Worm (Caenorhabditis elegans) whole organism, early embryonic: ENCODE measurements around the gene best-12.

Experiments used
- B0310.2 ChIP-seq: sonication (generic microtip); optimal IDR thresholded peaks from 2 replicates; lab custom pipeline; 2016; ENCODE audit warnings: mild to moderate bottlenecking, missing genetic modification characterization, missing compliant biosample characterization
- F13C5.2 ChIP-seq: sonication (generic microtip); optimal IDR thresholded peaks from 2 replicates; lab custom pipeline; 2017; ENCODE audit warnings: mild to moderate bottlenecking, missing genetic modification characterization, inconsistent platforms, missing compliant biosample characterization
- aly-1 ChIP-seq: sonication (generic microtip); optimal IDR thresholded peaks from 2 replicates; lab custom pipeline; 2016; ENCODE audit warnings: missing genetic modification characterization, missing compliant biosample characterization
- ama-1 ChIP-seq: fragments of 150-350 bp; optimal IDR thresholded peaks from 2 replicates; lab custom pipeline; 2014
- ceh-13 ChIP-seq: fragments of 200-800 bp; sonication (Bioruptor generic); optimal IDR thresholded peaks from 2 replicates; lab custom pipeline; 2018; ENCODE audit warnings: mild to moderate bottlenecking, missing genetic modification characterization, missing compliant biosample characterization
- ceh-36 ChIP-seq: sonication (generic microtip); optimal IDR thresholded peaks from 2 replicates; lab custom pipeline; 2016; ENCODE audit warnings: missing genetic modification characterization, inconsistent platforms, missing compliant biosample characterization
- ets-7 ChIP-seq: sonication (generic microtip); optimal IDR thresholded peaks from 2 replicates; lab custom pipeline; 2016; ENCODE audit warnings: missing genotype, missing genetic modification characterization, missing compliant biosample characterization
- flt-1 ChIP-seq: fragments of 200-800 bp; sonication (Bioruptor generic); IDR thresholded peaks from 2 replicates; pipeline ENCODE4 v1.3.6; 2022; ENCODE audit warnings: missing genetic modification characterization, missing compliant biosample characterization
- hmbx-1 ChIP-seq: sonication (generic microtip); optimal IDR thresholded peaks from 2 replicates; lab custom pipeline; 2016; ENCODE audit warnings: mild to moderate bottlenecking, missing genetic modification characterization, missing compliant biosample characterization
- hmg-4 ChIP-seq: fragments of 200-800 bp; sonication (Bioruptor generic); optimal IDR thresholded peaks from 2 replicates; lab custom pipeline; 2018; ENCODE audit warnings: mild to moderate bottlenecking, missing genetic modification characterization, missing compliant biosample characterization
- hnd-1 ChIP-seq: sonication (generic microtip); optimal IDR thresholded peaks from 2 replicates; lab custom pipeline; 2016; ENCODE audit warnings: missing genetic modification characterization, missing compliant biosample characterization
- pes-1 ChIP-seq: fragments of 200-800 bp; sonication (Bioruptor generic); IDR thresholded peaks from 2 replicates; pipeline ENCODE4 v1.3.6; 2022; ENCODE audit warnings: missing genetic modification reagents, missing genetic modification characterization, missing compliant biosample characterization
- scrt-1 ChIP-seq: fragments of 200-800 bp; sonication (Bioruptor generic); IDR thresholded peaks from 2 replicates; pipeline ENCODE4 v1.3.6; 2022; ENCODE audit warnings: missing genetic modification characterization, missing compliant biosample characterization
- sea-1 ChIP-seq: fragments of 200-800 bp; sonication (Bioruptor generic); conservative IDR thresholded peaks from 2 replicates; pipeline ENCODE4 v1.3.6; 2022; ENCODE audit warnings: missing genetic modification characterization, missing compliant biosample characterization
- tbx-11 ChIP-seq: fragments of 200-800 bp; sonication (Bioruptor generic); IDR thresholded peaks from 2 replicates; pipeline ENCODE4 v1.3.6; 2022; ENCODE audit warnings: missing genetic modification characterization, missing compliant biosample characterization
- tbx-37 ChIP-seq: fragments of 200-800 bp; sonication (Bioruptor generic); conservative IDR thresholded peaks from 2 replicates; pipeline ENCODE4 v1.3.6; 2022; ENCODE audit warnings: missing genetic modification reagents, missing genetic modification characterization, missing compliant biosample characterization
- tra-4 ChIP-seq: sonication (generic microtip); optimal IDR thresholded peaks from 2 replicates; lab custom pipeline; 2017; ENCODE audit warnings: missing genetic modification characterization, missing compliant biosample characterization

best-12 gene

DNA sequence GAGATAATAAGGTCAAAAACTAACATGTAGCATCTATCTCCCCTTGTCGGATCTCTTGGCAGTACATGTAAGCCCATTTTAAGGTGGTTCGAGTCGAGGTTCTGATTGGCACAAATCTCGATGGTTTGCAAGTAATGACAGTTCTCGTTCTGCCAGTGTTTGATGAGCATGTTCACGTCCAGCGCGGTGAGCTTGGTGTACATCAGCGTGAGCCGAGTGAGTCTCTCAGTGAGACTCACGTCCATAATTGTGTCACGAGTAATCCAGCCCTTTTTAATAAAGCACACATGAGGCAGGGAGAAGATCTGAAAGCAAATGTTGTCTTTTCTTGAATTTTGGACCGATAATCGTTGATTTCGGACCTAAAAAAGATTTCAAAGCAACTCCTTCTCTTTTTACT is 16.5 kb upstream of the best-12 start, which contains the start of gene T10C6.16:
TSS of gene T10C6.16 (minus strand) at position 245 of the 400 bp plus-strand sequence.
- TF ChIP-seq tbx-37 (no peak), flt-1 (GFP tag; lab: Robert Waterston, UW) (no peak), aly-1 (tag; lab: Kevin White, UChicago) (no peak), scrt-1 (no peak), ama-1 (no peak), B0310.2 (no peak), ceh-13 (GFP tag; lab: Kevin White, UChicago) (no peak), ceh-36 (tag; lab: Kevin White, UChicago) (no peak), F13C5.2 (no peak), hmbx-1 (tag; lab: Kevin White, UChicago) (no peak), sea-1 (GFP tag; lab: Robert Waterston, UW) (no peak), tbx-11 (GFP tag; lab: Robert Waterston, UW) (no peak), tra-4 (tag; lab: Kevin White, UChicago) (no peak), hnd-1 (tag; lab: Kevin White, UChicago) (no peak), pes-1 (GFP tag; lab: Robert Waterston, UW) (no peak)

DNA sequence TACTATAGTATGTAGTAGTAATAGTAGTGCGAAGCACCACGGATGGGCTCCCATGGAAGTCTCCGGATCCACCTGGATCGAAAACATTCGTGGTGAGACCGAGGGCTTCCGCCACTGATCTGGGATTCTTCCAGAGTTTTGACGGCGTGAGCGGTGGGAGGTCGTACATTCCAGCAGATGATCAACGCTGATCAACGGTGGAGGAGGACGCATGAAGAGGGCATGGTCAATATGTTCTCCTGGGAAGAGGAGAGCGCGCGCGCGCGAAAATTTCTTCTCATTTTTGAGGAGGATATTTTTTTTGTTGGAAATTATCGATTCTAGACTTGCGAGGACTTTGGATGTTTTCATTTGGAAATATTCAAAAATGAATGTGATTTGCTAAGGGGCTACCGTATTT is 15.8 kb upstream of the best-12 start:
- TF ChIP-seq B0310.2 (no peak), tra-4 (tag; lab: Kevin White, UChicago) (no peak), sea-1 (GFP tag; lab: Robert Waterston, UW) (no peak), F13C5.2 (no peak), ceh-13 (GFP tag; lab: Kevin White, UChicago) (no peak), tbx-37 (no peak), ceh-36 (tag; lab: Kevin White, UChicago) (no peak), hmg-4 (GFP tag; lab: Kevin White, UChicago) (no peak), aly-1 (tag; lab: Kevin White, UChicago) (no peak), tbx-11 (GFP tag; lab: Robert Waterston, UW) (no peak), hmbx-1 (tag; lab: Kevin White, UChicago) (no peak), ama-1 (no peak), pes-1 (GFP tag; lab: Robert Waterston, UW) (no peak), scrt-1 (no peak)

DNA sequence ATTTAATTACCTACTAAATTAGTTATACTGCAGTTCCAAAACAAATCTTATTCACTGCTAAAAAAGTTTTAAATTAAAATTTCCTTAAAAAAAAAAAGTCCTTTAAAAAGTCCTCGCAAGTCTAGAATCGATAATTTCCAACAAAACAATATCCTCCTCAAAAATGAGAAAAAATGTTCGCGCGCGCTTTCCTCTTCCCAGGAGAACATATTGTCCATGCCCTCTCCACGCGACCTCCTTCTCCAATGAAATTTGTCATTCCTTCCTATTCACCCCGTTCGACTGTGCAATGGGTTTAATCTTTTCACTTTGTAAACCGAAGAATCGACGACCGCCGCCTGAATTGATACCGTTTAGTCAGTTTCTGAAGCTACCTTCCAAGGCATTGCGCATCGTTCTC is 13.1 kb upstream of the best-12 start, which contains the start of gene T10C6.10:
TSS of gene T10C6.10 (plus strand) at position 248 of the 400 bp plus-strand sequence.
- TF ChIP-seq ceh-13 (GFP tag; lab: Kevin White, UChicago) (no peak), ets-7 (tag; lab: Kevin White, UChicago) (no peak), flt-1 (GFP tag; lab: Robert Waterston, UW) (no peak)

DNA sequence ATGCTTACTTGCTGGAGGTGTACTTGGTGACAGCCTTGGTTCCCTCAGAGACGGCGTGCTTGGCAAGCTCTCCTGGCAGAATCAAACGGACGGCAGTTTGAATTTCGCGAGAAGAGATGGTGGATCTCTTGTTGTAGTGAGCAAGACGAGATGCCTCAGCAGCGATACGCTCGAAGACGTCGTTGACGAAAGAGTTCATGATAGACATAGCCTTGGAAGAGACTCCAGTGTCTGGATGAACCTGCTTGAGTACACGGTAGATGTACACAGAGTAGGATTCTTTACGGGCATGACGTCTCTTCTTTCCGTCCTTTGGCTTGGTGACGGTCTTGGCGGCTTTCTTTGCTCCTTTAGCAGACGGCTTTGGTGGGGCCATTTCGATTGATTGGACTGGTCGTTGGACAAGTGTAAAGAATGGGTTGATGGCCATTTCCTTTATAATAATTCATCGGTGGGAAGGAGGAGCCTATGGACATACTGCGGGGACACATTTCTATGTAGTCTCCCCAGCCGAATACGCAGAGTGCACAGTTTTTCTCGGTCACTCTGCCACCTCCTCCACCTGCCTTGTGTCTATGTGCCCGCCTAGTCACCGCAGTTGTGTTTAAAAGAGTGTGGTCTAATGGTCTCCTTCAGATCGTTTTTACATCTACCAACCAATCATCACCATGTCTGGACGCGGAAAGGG is 9.0 kb upstream of the best-12 start, which contains the start of the genes his-4 and his-3:
TSS of gene his-4 (minus strand) at position 376 of the 688 bp plus-strand sequence.
TSS of gene his-3 (plus strand) at position 669 of the 688 bp plus-strand sequence.
- TF ChIP-seq flt-1 (GFP tag; lab: Robert Waterston, UW), result peak; percentile 59; the same call in 1 of the 2 replicates
- peak; percentile 69 for TF ChIP-seq sea-1 (GFP tag; lab: Robert Waterston, UW)
- TF ChIP-seq tbx-37, result 0 out of 2 replicates have a peak, but pooled peaks have one; percentile 9
- TF ChIP-seq tbx-11 (GFP tag; lab: Robert Waterston, UW), result 0 out of 2 replicates have a peak, but pooled peaks have one; percentile 4
- TF ChIP-seq aly-1 (tag; lab: Kevin White, UChicago), result peak; percentile 58
- TF ChIP-seq pes-1 (GFP tag; lab: Robert Waterston, UW), result peak; percentile 80
- peak; percentile 87 for TF ChIP-seq ama-1

DNA sequence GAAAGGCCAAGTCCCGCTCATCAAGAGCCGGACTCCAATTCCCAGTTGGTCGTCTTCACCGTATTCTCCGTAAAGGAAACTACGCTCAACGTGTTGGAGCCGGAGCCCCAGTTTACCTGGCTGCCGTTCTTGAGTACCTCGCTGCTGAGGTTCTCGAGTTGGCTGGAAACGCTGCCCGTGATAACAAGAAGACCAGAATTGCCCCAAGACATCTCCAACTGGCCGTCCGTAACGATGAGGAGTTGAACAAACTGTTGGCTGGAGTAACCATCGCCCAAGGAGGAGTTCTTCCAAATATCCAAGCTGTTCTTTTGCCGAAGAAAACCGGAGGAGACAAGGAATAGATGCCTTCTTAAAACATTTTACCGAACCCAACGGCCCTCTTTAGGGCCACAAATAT is 8.4 kb upstream of the best-12 start:
- 0 out of 2 replicates have a peak, but pooled peaks have one; percentile 17 for TF ChIP-seq scrt-1
- TF ChIP-seq flt-1 (GFP tag; lab: Robert Waterston, UW), result 0 out of 2 replicates have a peak, but pooled peaks have one; percentile 6
- TF ChIP-seq ama-1, result peak; percentile 77
- TF ChIP-seq hmbx-1 (tag; lab: Kevin White, UChicago), result peak; percentile 8
- peak; percentile 61 for TF ChIP-seq pes-1 (GFP tag; lab: Robert Waterston, UW)
- TF ChIP-seq aly-1 (tag; lab: Kevin White, UChicago), result peak; percentile 45

DNA sequence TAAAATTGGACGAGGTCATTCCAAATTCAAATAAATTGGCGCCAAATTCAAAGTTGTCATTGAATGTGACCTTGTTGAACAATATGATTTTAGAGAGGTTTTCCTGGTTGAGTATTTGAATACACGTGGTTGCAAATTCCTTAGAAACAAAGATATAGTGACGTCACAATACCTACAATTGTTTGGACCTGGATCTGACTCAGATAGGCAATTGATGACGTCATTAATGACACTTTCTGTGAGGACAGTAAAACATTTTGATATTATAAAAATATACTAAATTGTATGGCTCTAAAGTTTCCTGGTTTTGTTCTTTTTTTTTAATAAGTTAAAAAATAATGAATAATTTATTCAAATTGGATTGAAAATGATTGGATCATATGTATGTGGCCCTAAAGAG is 7.9 kb upstream of the best-12 start:
- TF ChIP-seq tra-4 (tag; lab: Kevin White, UChicago), result no peak
- TF ChIP-seq hmbx-1 (tag; lab: Kevin White, UChicago), result no peak
- no peak for TF ChIP-seq B0310.2
- TF ChIP-seq sea-1 (GFP tag; lab: Robert Waterston, UW), result no peak
- no peak for TF ChIP-seq flt-1 (GFP tag; lab: Robert Waterston, UW)
- no peak for TF ChIP-seq ama-1
- TF ChIP-seq tbx-11 (GFP tag; lab: Robert Waterston, UW), result no peak
- TF ChIP-seq pes-1 (GFP tag; lab: Robert Waterston, UW), result no peak; the same call in 1 of the 2 replicates
- no peak for TF ChIP-seq scrt-1
- no peak for TF ChIP-seq tbx-37

DNA sequence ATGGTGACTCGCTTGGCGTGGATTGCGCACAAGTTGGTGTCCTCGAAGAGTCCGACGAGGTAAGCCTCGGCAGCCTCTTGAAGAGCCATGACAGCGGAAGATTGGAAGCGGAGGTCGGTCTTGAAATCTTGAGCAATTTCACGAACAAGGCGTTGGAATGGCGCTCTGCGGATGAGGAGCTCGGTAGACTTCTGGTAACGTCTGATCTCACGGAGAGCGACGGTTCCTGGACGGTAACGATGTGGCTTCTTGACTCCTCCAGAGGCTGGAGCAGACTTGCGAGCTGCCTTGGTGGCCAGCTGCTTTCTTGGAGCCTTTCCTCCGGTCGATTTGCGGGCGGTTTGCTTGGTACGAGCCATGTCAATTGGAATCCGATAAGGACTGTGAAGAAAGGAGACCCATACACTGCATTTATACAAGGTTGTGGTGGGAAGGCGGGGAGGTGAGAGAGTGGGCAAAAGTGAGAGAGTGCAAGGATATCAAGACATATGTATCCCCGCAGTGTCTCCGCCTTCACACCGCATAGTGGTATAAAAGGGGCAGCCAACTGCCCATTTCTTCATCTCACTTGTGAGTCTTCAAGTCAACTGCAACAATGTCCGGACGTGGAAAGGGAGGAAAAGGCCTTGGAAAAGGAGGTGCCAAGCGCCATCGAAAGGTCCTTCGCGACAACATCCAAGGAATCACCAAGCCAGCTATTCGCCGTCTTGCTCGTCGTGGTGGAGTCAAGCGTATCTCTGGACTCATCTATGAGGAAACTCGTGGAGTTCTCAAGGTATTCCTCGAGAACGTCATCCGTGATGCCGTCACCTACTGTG is 7.1 kb upstream of the best-12 start, which contains the start of the genes his-2 and his-1:
TSS of gene his-2 (minus strand) at position 359 of the 818 bp plus-strand sequence.
TSS of gene his-1 (plus strand) at position 596 of the 818 bp plus-strand sequence.
- peak; percentile 95 for TF ChIP-seq ama-1
- peak; percentile 61 for TF ChIP-seq aly-1 (tag; lab: Kevin White, UChicago)
- peak; percentile 49; the same call in 1 of the 2 replicates for TF ChIP-seq tbx-11 (GFP tag; lab: Robert Waterston, UW)
- TF ChIP-seq sea-1 (GFP tag; lab: Robert Waterston, UW), result peak; percentile 47; the same call in 1 of the 2 replicates
- peak; percentile 73 for TF ChIP-seq pes-1 (GFP tag; lab: Robert Waterston, UW)
- TF ChIP-seq flt-1 (GFP tag; lab: Robert Waterston, UW), result peak; percentile 43
